Fruit fly (Drosophila melanogaster) whole organism, embryonic: ENCODE data around the gene arg.

Source experiments
- Adf1 ChIP-seq: fragments of 200-800 bp; sonication (Bioruptor generic); IDR thresholded peaks from 2 replicates; pipeline ENCODE4 v1.3.6; 2022; ENCODE audit warnings: missing biosample characterization, missing genetic modification characterization
- Aef1 ChIP-seq: fragments of 200-800 bp; sonication (Bioruptor generic); IDR thresholded peaks from 3 replicates; pipeline ENCODE4 v1.3.6; 2022; ENCODE audit warnings: missing biosample characterization, missing genetic modification characterization
- BEAF-32 ChIP-seq: fragments of 200-800 bp; sonication (Bioruptor generic); optimal IDR thresholded peaks from 3 replicates; lab custom pipeline; 2017; ENCODE audit warnings: missing biosample characterization, missing genetic modification characterization, mild to moderate bottlenecking, moderate library complexity, missing genetic modification reagents
- Blimp-1 ChIP-seq: fragments of 200-800 bp; sonication (Bioruptor generic); optimal IDR thresholded peaks from 3 replicates; lab custom pipeline; 2018; ENCODE audit warnings: missing biosample characterization, missing genetic modification characterization, mild to moderate bottlenecking, moderate library complexity, missing genetic modification reagents
- Bteb2 ChIP-seq: fragments of 200-800 bp; sonication (Bioruptor generic); optimal IDR thresholded peaks from 2 replicates; lab custom pipeline; 2016; ENCODE audit warnings: missing biosample characterization, missing genetic modification characterization
- C15 ChIP-seq: fragments of 200-800 bp; sonication (Bioruptor generic); IDR thresholded peaks from 3 replicates; pipeline ENCODE4 v1.3.6; 2022; ENCODE audit warnings: missing biosample characterization, missing genetic modification characterization
- CG10209 ChIP-seq: fragments of 200-800 bp; sonication (Bioruptor generic); optimal IDR thresholded peaks from 3 replicates; lab custom pipeline; 2017; ENCODE audit warnings: missing biosample characterization, mild to moderate bottlenecking, missing genetic modification characterization, missing genetic modification reagents
- CG10959 ChIP-seq: fragments of 200-800 bp; sonication (Bioruptor generic); IDR thresholded peaks from 2 replicates; pipeline ENCODE4 v1.3.6; 2022; ENCODE audit warnings: missing biosample characterization, missing genetic modification characterization
- CG11085 ChIP-seq: fragments of 200-800 bp; sonication (Bioruptor generic); IDR thresholded peaks from 2 replicates; pipeline ENCODE4 v1.3.6; 2022; ENCODE audit warnings: missing biosample characterization, missing genetic modification characterization
- CG11695 ChIP-seq: fragments of 200-800 bp; sonication (Bioruptor generic); IDR thresholded peaks from 3 replicates; pipeline ENCODE4 v1.3.6; 2022; ENCODE audit warnings: missing biosample characterization, missing genetic modification characterization
- CG12236 ChIP-seq: fragments of 200-800 bp; sonication (Bioruptor generic); optimal IDR thresholded peaks from 2 replicates; lab custom pipeline; 2016; ENCODE audit warnings: missing biosample characterization, missing genetic modification characterization
- CG13123 ChIP-seq: fragments of 200-800 bp; sonication (Bioruptor generic); optimal IDR thresholded peaks from 2 replicates; lab custom pipeline; 2016; ENCODE audit warnings: missing biosample characterization, missing genetic modification characterization
- CG13287 ChIP-seq: fragments of 200-800 bp; sonication (Bioruptor generic); IDR thresholded peaks from 2 replicates; pipeline ENCODE4 v1.3.6; 2022; ENCODE audit warnings: missing biosample characterization, missing genetic modification characterization; ENCODE audit not compliant: partially characterized antibody
- CG14667 ChIP-seq: fragments of 200-800 bp; sonication (Bioruptor generic); IDR thresholded peaks from 2 replicates; pipeline ENCODE4 v1.3.6; 2022; ENCODE audit warnings: missing biosample characterization, missing genetic modification characterization
- CG15269 ChIP-seq: fragments of 200-800 bp; sonication (Bioruptor generic); optimal IDR thresholded peaks from 2 replicates; lab custom pipeline; 2018; ENCODE audit warnings: missing biosample characterization, mild to moderate bottlenecking, missing genetic modification characterization, moderate library complexity
- CG16813 ChIP-seq: fragments of 200-800 bp; sonication (Bioruptor generic); IDR thresholded peaks from 3 replicates; pipeline ENCODE4 v1.3.6; 2022; ENCODE audit warnings: missing biosample characterization, missing genetic modification characterization; ENCODE audit not compliant: partially characterized antibody
- CG17912 ChIP-seq: fragments of 200-800 bp; sonication (Bioruptor generic); optimal IDR thresholded peaks from 2 replicates; lab custom pipeline; 2018; ENCODE audit warnings: missing biosample characterization, mild to moderate bottlenecking, missing genetic modification characterization
- CG18764 ChIP-seq: fragments of 200-800 bp; sonication (Bioruptor generic); optimal IDR thresholded peaks from 3 replicates; lab custom pipeline; 2016; ENCODE audit warnings: missing biosample characterization, missing genetic modification characterization
- CG33213 ChIP-seq: fragments of 200-800 bp; sonication (Bioruptor generic); optimal IDR thresholded peaks from 3 replicates; lab custom pipeline; 2016; ENCODE audit warnings: missing biosample characterization, missing genetic modification characterization
- CG3407 ChIP-seq: fragments of 200-800 bp; sonication (Bioruptor generic); optimal IDR thresholded peaks from 2 replicates; lab custom pipeline; 2018; ENCODE audit warnings: missing biosample characterization, mild to moderate bottlenecking, missing genetic modification characterization
- CG5245 ChIP-seq: fragments of 200-800 bp; sonication (Bioruptor generic); optimal IDR thresholded peaks from 3 replicates; lab custom pipeline; 2016; ENCODE audit warnings: missing biosample characterization, missing genetic modification characterization
- CG6254 ChIP-seq: fragments of 200-800 bp; sonication (Bioruptor generic); optimal IDR thresholded peaks from 3 replicates; lab custom pipeline; 2017; ENCODE audit warnings: mild to moderate bottlenecking, missing biosample characterization, missing genetic modification reagents, missing genetic modification characterization
- CG6272 ChIP-seq: fragments of 200-800 bp; sonication (Bioruptor generic); IDR thresholded peaks from 2 replicates; pipeline ENCODE4 v1.3.6; 2022; ENCODE audit warnings: missing biosample characterization, missing genetic modification characterization
- D19B ChIP-seq: fragments of 200-800 bp; sonication (Bioruptor generic); optimal IDR thresholded peaks from 2 replicates; lab custom pipeline; 2017; ENCODE audit warnings: missing biosample characterization, mild to moderate bottlenecking, missing genetic modification characterization
- Dip2 ChIP-seq: fragments of 200-800 bp; sonication (Bioruptor generic); IDR thresholded peaks from 2 replicates; pipeline ENCODE4 v1.3.6; 2022; ENCODE audit warnings: missing biosample characterization, missing genetic modification characterization
- Dip3 ChIP-seq: fragments of 200-800 bp; sonication (Bioruptor generic); optimal IDR thresholded peaks from 3 replicates; lab custom pipeline; 2016; ENCODE audit warnings: missing biosample characterization, missing genetic modification characterization
- Ets65A ChIP-seq: fragments of 200-800 bp; sonication (Bioruptor generic); peaks from one replicate; lab custom pipeline; 2016; ENCODE audit warnings: missing biosample characterization, missing genetic modification characterization
- GATAe ChIP-seq: fragments of 200-800 bp; sonication (Bioruptor generic); conservative IDR thresholded peaks from 2 replicates; pipeline ENCODE4 v1.3.6; 2022; ENCODE audit warnings: missing biosample characterization, missing genetic modification characterization
- Hsf ChIP-seq: fragments of 200-800 bp; sonication (Bioruptor generic); optimal IDR thresholded peaks from 3 replicates; lab custom pipeline; 2016; ENCODE audit warnings: missing biosample characterization, missing genetic modification characterization
- Jarid2 ChIP-seq: fragments of 200-800 bp; sonication (Bioruptor generic); optimal IDR thresholded peaks from 3 replicates; lab custom pipeline; 2017; ENCODE audit warnings: mild to moderate bottlenecking, missing biosample characterization, missing genetic modification reagents, missing genetic modification characterization
- MTF-1 ChIP-seq: fragments of 200-800 bp; sonication (Bioruptor generic); optimal IDR thresholded peaks from 2 replicates; lab custom pipeline; 2018; ENCODE audit warnings: missing biosample characterization, mild to moderate bottlenecking, missing genetic modification characterization, borderline replicate concordance
- Max ChIP-seq: fragments of 200-800 bp; sonication (Bioruptor generic); optimal IDR thresholded peaks from 2 replicates; lab custom pipeline; 2016; ENCODE audit warnings: missing biosample characterization, mild to moderate bottlenecking, missing genetic modification characterization
- Neu2 ChIP-seq: fragments of 200-800 bp; sonication (Bioruptor generic); optimal IDR thresholded peaks from 3 replicates; lab custom pipeline; 2016; ENCODE audit warnings: missing biosample characterization, missing genetic modification characterization, borderline replicate concordance
- Side ChIP-seq: fragments of 200-800 bp; sonication (Bioruptor generic); optimal IDR thresholded peaks from 2 replicates; lab custom pipeline; 2016; ENCODE audit warnings: missing biosample characterization, missing genetic modification characterization
- ab ChIP-seq: fragments of 200-800 bp; sonication (Bioruptor generic); optimal IDR thresholded peaks from 2 replicates; lab custom pipeline; 2016; ENCODE audit warnings: missing biosample characterization, missing genetic modification characterization
- caup ChIP-seq: fragments of 200-800 bp; sonication (Bioruptor generic); optimal IDR thresholded peaks from 3 replicates; lab custom pipeline; 2017; ENCODE audit warnings: missing biosample characterization, mild to moderate bottlenecking, missing genetic modification characterization, moderate library complexity; ENCODE audit not compliant: severe bottlenecking
- fru ChIP-seq: fragments of >200 bp; optimal IDR thresholded peaks from 2 replicates; lab custom pipeline; 2017
- gsb ChIP-seq: fragments of 200-800 bp; sonication (Bioruptor generic); IDR thresholded peaks from 2 replicates; pipeline ENCODE4 v1.3.6; 2022; ENCODE audit warnings: missing biosample characterization, missing genetic modification characterization
- ken ChIP-seq: fragments of 200-800 bp; sonication (Bioruptor generic); IDR thresholded peaks from 3 replicates; pipeline ENCODE4 v1.3.6; 2022; ENCODE audit warnings: missing biosample characterization, missing genetic modification characterization
- mirr ChIP-seq: fragments of 200-800 bp; sonication (Bioruptor generic); optimal IDR thresholded peaks from 3 replicates; lab custom pipeline; 2018; ENCODE audit warnings: missing biosample characterization, mild to moderate bottlenecking, missing genetic modification characterization
- oc ChIP-seq: fragments of 200-800 bp; sonication (Bioruptor generic); optimal IDR thresholded peaks from 2 replicates; lab custom pipeline; 2018; ENCODE audit warnings: missing biosample characterization, mild to moderate bottlenecking, missing genetic modification characterization, moderate library complexity
- ranshi ChIP-seq: fragments of 200-800 bp; sonication (Bioruptor generic); IDR thresholded peaks from 2 replicates; pipeline ENCODE4 v1.3.6; 2022; ENCODE audit warnings: missing biosample characterization, missing genetic modification characterization
- sens ChIP-seq: fragments of 200-800 bp; sonication (Bioruptor generic); peaks from one replicate; lab custom pipeline; 2016; ENCODE audit warnings: missing biosample characterization, missing genetic modification characterization
- shn ChIP-seq: fragments of 200-800 bp; sonication (Bioruptor generic); optimal IDR thresholded peaks from 3 replicates; lab custom pipeline; 2016; ENCODE audit warnings: missing biosample characterization, missing genetic modification characterization
- stwl ChIP-seq: fragments of 200-800 bp; sonication (Bioruptor generic); optimal IDR thresholded peaks from 3 replicates; lab custom pipeline; 2018; ENCODE audit warnings: missing biosample characterization, mild to moderate bottlenecking, missing genetic modification characterization, moderate library complexity
- toy ChIP-seq: fragments of 200-800 bp; sonication (Bioruptor generic); IDR thresholded peaks from 2 replicates; pipeline ENCODE4 v1.3.6; 2022; ENCODE audit warnings: missing biosample characterization, missing genetic modification characterization
- trem ChIP-seq: fragments of 200-800 bp; optimal IDR thresholded peaks from 3 replicates; lab custom pipeline; 2019; ENCODE audit warnings: missing biosample characterization, mild to moderate bottlenecking, missing genetic modification characterization, moderate library complexity
- unc-4 ChIP-seq: fragments of 200-800 bp; sonication (Bioruptor generic); IDR thresholded peaks from 2 replicates; pipeline ENCODE4 v1.3.6; 2022; ENCODE audit warnings: missing biosample characterization, missing genetic modification characterization; ENCODE audit not compliant: partially characterized antibody
- vfl ChIP-seq: fragments of 200-800 bp; sonication (Bioruptor generic); optimal IDR thresholded peaks from 2 replicates; lab custom pipeline; 2016; ENCODE audit warnings: missing biosample characterization, missing genetic modification characterization
- zfh1 ChIP-seq: fragments of 200-800 bp; sonication (Bioruptor generic); IDR thresholded peaks from 3 replicates; pipeline ENCODE4 v1.3.6; 2022; ENCODE audit warnings: missing biosample characterization, missing genetic modification characterization

The arg gene

dm6 chrX:493445-494190 is 15.6 kb upstream of the arg start, which contains the start of gene CG17896 (continued):
- peak; percentile 66; the same call in 1 of the 2 replicates for TF ChIP-seq Dip2 (GFP tag; lab: Robert Waterston, UW)
- TF ChIP-seq Hsf (GFP tag; lab: Kevin White, UChicago), result peak; percentile 99
- TF ChIP-seq CG11085 (GFP tag; lab: Robert Waterston, UW), result peak; percentile 99
- peak; percentile 92 for TF ChIP-seq Blimp-1 (GFP tag; lab: Kevin White, UChicago)
- peak; percentile 91 for TF ChIP-seq CG10959 (GFP tag; lab: Robert Waterston, UW)
- peak; percentile 98 for TF ChIP-seq CG33213
- TF ChIP-seq fru (lab: Kevin White, UChicago), result no peak
- peak; percentile 97 for TF ChIP-seq CG11695 (GFP tag; lab: Robert Waterston, UW)
- peak; percentile 98 for TF ChIP-seq Side (GFP tag; lab: Kevin White, UChicago)
- TF ChIP-seq trem (tag; lab: Kevin White, UChicago), result peak; percentile 72
- peak; percentile 96 for TF ChIP-seq ab
- peak; percentile 99 for TF ChIP-seq caup
- TF ChIP-seq vfl (GFP tag; lab: Kevin White, UChicago), result peak; percentile 98
- peak; percentile 83 for TF ChIP-seq Jarid2
- peak; percentile 98 for TF ChIP-seq ranshi
- TF ChIP-seq BEAF-32 (GFP tag; lab: Kevin White, UChicago), result peak; percentile 20
- no peak for TF ChIP-seq CG13287 (GFP tag; lab: Robert Waterston, UW)
- TF ChIP-seq CG3407 (GFP tag; lab: Kevin White, UChicago), result peak; percentile 87
- TF ChIP-seq CG13123 (GFP tag; lab: Kevin White, UChicago), result peak; percentile 94
- TF ChIP-seq CG5245 (GFP tag; lab: Kevin White, UChicago), result peak; percentile 95
- peak; percentile 99 for TF ChIP-seq Aef1 (GFP tag; lab: Robert Waterston, UW)
- peak; percentile 98 for TF ChIP-seq CG10209 (GFP tag; lab: Kevin White, UChicago)
- TF ChIP-seq sens, result peak; percentile 99
- TF ChIP-seq GATAe (GFP tag; lab: Robert Waterston, UW), result peak; percentile 97
- TF ChIP-seq CG16813 (GFP tag; lab: Robert Waterston, UW), result no peak
- TF ChIP-seq Max (GFP tag; lab: Kevin White, UChicago), result peak; percentile 97
- TF ChIP-seq Neu2 (GFP tag; lab: Kevin White, UChicago), result peak; percentile 93
- TF ChIP-seq Bteb2 (GFP tag; lab: Kevin White, UChicago), result peak; percentile 98
- TF ChIP-seq CG18764 (GFP tag; lab: Kevin White, UChicago), result peak; percentile 95
- TF ChIP-seq Adf1, result peak; percentile 88
- peak; percentile 95 for TF ChIP-seq oc (tag; lab: Kevin White, UChicago)
- peak; percentile 97 for TF ChIP-seq CG14667
- peak; percentile 96 for TF ChIP-seq toy (GFP tag; lab: Robert Waterston, UW)
- TF ChIP-seq CG6254 (GFP tag; lab: Kevin White, UChicago), result peak; percentile 86
- TF ChIP-seq Ets65A (GFP tag; lab: Kevin White, UChicago), result peak; percentile 100
- no peak for TF ChIP-seq stwl (tag; lab: Kevin White, UChicago)
- TF ChIP-seq zfh1 (GFP tag; lab: Robert Waterston, UW), result peak; percentile 97
- TF ChIP-seq CG12236 (GFP tag; lab: Kevin White, UChicago), result peak; percentile 93
- TF ChIP-seq unc-4, result no peak
- peak; percentile 90 for TF ChIP-seq MTF-1 (GFP tag; lab: Kevin White, UChicago)
- TF ChIP-seq D19B (GFP tag; lab: Kevin White, UChicago), result peak; percentile 96
- TF ChIP-seq CG17912 (GFP tag; lab: Kevin White, UChicago), result peak; percentile 50
- peak; percentile 99 for TF ChIP-seq Dip3 (GFP tag; lab: Kevin White, UChicago)
- peak; percentile 97 for TF ChIP-seq C15
- TF ChIP-seq gsb (GFP tag; lab: Robert Waterston, UW), result peak; percentile 98
- TF ChIP-seq CG6272, result peak; percentile 96
- peak; percentile 98 for TF ChIP-seq mirr (GFP tag; lab: Kevin White, UChicago)
- peak; percentile 96 for TF ChIP-seq ken
- TF ChIP-seq shn (GFP tag; lab: Kevin White, UChicago), result peak; percentile 98
- peak; percentile 98 for TF ChIP-seq CG15269 (tag; lab: Kevin White, UChicago)
